Fruit fly (Drosophila melanogaster) whole organism, adult: ENCODE results near the gene plh.

ENCODE experiments used
- CG11617 ChIP-seq: fragments of 200-800 bp; sonication (Bioruptor generic); optimal IDR thresholded peaks from 2 replicates; lab custom pipeline; 2017; ENCODE audit warnings: mild to moderate bottlenecking, missing biosample characterization, missing genetic modification reagents, missing genetic modification characterization
- CG12768 ChIP-seq: fragments of 200-800 bp; sonication (Bioruptor generic); optimal IDR thresholded peaks from 2 replicates; lab custom pipeline; 2017; ENCODE audit warnings: missing biosample characterization, missing genetic modification characterization, mild to moderate bottlenecking, moderate library complexity, missing genetic modification reagents
- CG14711 ChIP-seq: fragments of 200-800 bp; sonication (Bioruptor generic); optimal IDR thresholded peaks from 2 replicates; lab custom pipeline; 2018; ENCODE audit warnings: missing biosample characterization, mild to moderate bottlenecking, missing genetic modification characterization, moderate library complexity
- CG1620 ChIP-seq: fragments of 200-800 bp; sonication (Bioruptor generic); optimal IDR thresholded peaks from 2 replicates; lab custom pipeline; 2016; ENCODE audit warnings: missing biosample characterization, missing genetic modification characterization
- CG33017 ChIP-seq: fragments of 200-800 bp; sonication (Bioruptor generic); optimal IDR thresholded peaks from 2 replicates; lab custom pipeline; 2018; ENCODE audit warnings: missing biosample characterization, mild to moderate bottlenecking, missing genetic modification characterization, moderate library complexity
- CG5204 ChIP-seq: fragments of 200-800 bp; sonication (Bioruptor generic); optimal IDR thresholded peaks from 2 replicates; lab custom pipeline; 2016; ENCODE audit warnings: missing biosample characterization, missing genetic modification characterization
- CG7045 ChIP-seq: fragments of 200-800 bp; sonication (Bioruptor generic); optimal IDR thresholded peaks from 2 replicates; lab custom pipeline; 2017; ENCODE audit warnings: missing biosample characterization, mild to moderate bottlenecking, missing genetic modification characterization
- CG7101 ChIP-seq: fragments of 200-800 bp; sonication (Bioruptor generic); optimal IDR thresholded peaks from 2 replicates; lab custom pipeline; 2018; ENCODE audit warnings: missing biosample characterization, mild to moderate bottlenecking, missing genetic modification characterization, moderate library complexity
- Clk ChIP-seq: fragments of 200-800 bp; sonication (Bioruptor generic); optimal IDR thresholded peaks from 2 replicates; lab custom pipeline; 2017; ENCODE audit warnings: missing biosample characterization, missing genetic modification characterization
- Crg-1 ChIP-seq: fragments of 200-800 bp; sonication (Bioruptor generic); optimal IDR thresholded peaks from 2 replicates; lab custom pipeline; 2016; ENCODE audit warnings: missing biosample characterization, missing genetic modification characterization
- Hr96 ChIP-seq: fragments of 200-800 bp; sonication (Bioruptor generic); optimal IDR thresholded peaks from 2 replicates; lab custom pipeline; 2016; ENCODE audit warnings: missing biosample characterization, missing genetic modification characterization
- Mnt ChIP-seq: fragments of 200-800 bp; sonication (Bioruptor generic); optimal IDR thresholded peaks from 2 replicates; lab custom pipeline; 2016; ENCODE audit warnings: missing biosample characterization, mild to moderate bottlenecking, missing genetic modification characterization
- bab1 ChIP-seq: fragments of 200-800 bp; sonication (Bioruptor generic); optimal IDR thresholded peaks from 3 replicates; lab custom pipeline; 2019; ENCODE audit warnings: missing biosample characterization, mild to moderate bottlenecking, missing genetic modification characterization, moderate library complexity
- cic ChIP-seq: fragments of 200-800 bp; sonication (Bioruptor generic); optimal IDR thresholded peaks from 2 replicates; lab custom pipeline; 2017; ENCODE audit warnings: missing biosample characterization, mild to moderate bottlenecking, missing genetic modification characterization, moderate library complexity
- cnc ChIP-seq, 2 experiments: fragments of >200 bp; optimal IDR thresholded peaks; 2 replicates each; lab custom pipeline; 2017
- kay ChIP-seq: fragments of 200-800 bp; sonication (Bioruptor generic); peaks from one replicate; lab custom pipeline; 2016; ENCODE audit warnings: missing biosample characterization, missing genetic modification characterization, borderline replicate concordance
- ovo ChIP-seq: fragments of 200-800 bp; sonication (Bioruptor generic); optimal IDR thresholded peaks from 2 replicates; lab custom pipeline; 2016; ENCODE audit warnings: missing biosample characterization, missing genetic modification characterization
- pad ChIP-seq: fragments of 200-800 bp; sonication (Bioruptor generic); optimal IDR thresholded peaks from 3 replicates; lab custom pipeline; 2017; ENCODE audit warnings: missing biosample characterization, missing genetic modification characterization, mild to moderate bottlenecking, moderate library complexity, missing genetic modification reagents
- tj ChIP-seq: fragments of 200-800 bp; sonication (Bioruptor generic); optimal IDR thresholded peaks from 3 replicates; lab custom pipeline; 2017; ENCODE audit warnings: missing biosample characterization, mild to moderate bottlenecking, missing genetic modification characterization, moderate library complexity
- toe ChIP-seq: fragments of 200-800 bp; sonication (Bioruptor generic); optimal IDR thresholded peaks from 2 replicates; lab custom pipeline; 2016; ENCODE audit warnings: missing biosample characterization, missing genetic modification characterization

plh gene

DNA sequence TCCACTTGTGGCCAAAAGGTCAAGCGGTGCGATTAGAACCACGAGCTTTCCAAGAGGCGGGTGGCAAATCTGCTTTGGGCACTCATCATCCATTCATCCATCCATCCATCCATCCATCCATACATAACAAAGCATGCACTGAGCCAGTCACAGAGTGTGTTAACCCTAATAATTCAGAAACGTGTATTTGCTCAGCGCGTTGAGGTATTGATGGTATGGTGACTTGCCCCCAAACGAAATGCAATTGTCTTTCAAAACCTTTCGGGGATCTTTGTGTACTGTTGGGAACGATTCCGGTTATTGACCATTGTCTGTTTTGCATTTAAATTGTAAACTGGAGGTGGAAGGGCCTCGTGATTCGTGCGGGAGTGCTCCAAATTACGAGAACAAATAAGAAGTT lies 48.9 kb downstream of the plh start:
- TF ChIP-seq kay (GFP tag; lab: Kevin White, UChicago) (peak; percentile 2), CG11617 (GFP tag; lab: Kevin White, UChicago) (no peak), ovo (no peak), Hr96 (GFP tag; lab: Kevin White, UChicago) (no peak), bab1 (no peak)

DNA sequence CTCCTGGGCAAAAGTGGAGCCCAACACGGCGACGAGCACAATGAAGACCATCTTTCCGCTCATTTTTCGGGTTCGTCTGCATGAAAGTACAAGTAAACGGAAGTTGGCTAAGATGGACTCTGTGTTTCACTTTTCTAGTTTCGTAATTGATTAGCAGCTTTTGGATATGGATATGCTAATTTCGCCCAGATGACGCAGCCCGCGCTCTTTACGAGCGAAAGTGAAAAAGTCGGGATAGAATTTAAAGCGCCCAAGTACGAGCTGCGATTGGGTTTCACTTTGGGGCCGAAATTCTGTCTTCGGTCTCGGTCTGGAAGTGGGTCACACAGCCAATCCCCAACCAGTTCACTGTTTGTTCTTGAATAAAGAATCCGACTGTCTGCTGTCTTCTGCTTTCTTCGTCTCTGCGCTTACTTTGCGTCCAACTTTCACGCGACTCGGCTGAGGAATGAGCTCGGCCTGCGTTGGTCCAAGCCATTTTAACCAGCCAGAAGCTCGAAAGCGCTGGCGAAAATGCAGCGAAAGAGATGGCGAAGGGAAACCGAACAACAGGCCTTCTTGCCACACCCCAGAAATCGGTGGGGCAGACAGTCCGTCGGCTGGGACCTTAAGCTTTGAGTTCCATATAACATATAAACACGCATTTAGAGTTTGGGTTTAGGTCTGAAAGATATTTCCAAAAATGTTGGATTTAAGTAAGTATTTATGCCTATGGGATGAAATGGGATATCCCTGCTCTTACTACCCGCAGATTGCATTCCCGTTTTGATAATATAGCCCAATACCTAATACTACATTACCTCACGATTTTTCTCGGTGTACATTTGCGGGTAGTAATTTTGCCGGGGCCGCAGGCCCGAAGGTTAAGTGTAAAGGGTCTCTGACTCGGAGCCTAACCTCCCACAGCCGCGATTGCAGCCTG lies 49.7 kb downstream of the plh start, which contains the start of gene Jhbp2:
Jhbp2 (minus strand) TSS at position 454 of the 922 bp plus-strand sequence.
- TF ChIP-seq CG5204 (GFP tag; lab: Kevin White, UChicago) (no peak), CG33017 (tag; lab: Kevin White, UChicago) (no peak), CG11617 (GFP tag; lab: Kevin White, UChicago) (no peak), tj (GFP tag; lab: Kevin White, UChicago) (no peak), Hr96 (GFP tag; lab: Kevin White, UChicago) (no peak), CG14711 (no peak), Clk (GFP tag; lab: Kevin White, UChicago) (no peak), CG12768 (no peak), cic (GFP tag; lab: Kevin White, UChicago) (no peak), cnc (optimal IDR thresholded peaks at IDR 0.05; lab: Kevin White, UChicago) (no peak), Crg-1 (no peak), kay (GFP tag; lab: Kevin White, UChicago) (no peak), CG7101 (no peak), CG7045 (GFP tag; lab: Kevin White, UChicago) (no peak), toe (GFP tag; lab: Kevin White, UChicago) (no peak), Mnt (GFP tag; lab: Kevin White, UChicago) (no peak), pad (GFP tag; lab: Kevin White, UChicago) (no peak)

DNA sequence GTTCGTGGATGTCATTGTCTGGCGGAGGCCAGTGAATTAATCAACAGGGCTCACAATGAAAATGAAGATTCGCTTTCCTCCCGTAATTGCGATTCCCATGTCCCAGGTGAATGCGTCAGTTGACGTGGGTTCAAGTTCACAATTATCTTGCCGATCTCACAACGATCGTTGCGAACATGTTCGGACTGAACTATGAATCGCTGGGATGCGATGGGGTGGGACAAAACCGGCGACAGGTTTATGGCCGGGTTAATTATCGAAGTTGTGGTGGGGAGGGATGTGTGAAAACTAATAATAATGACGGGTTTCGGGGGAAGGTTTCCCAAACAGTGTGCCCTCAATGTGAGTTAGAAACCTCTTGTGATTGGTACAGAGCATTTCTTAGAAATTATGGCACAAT lies 50.7 kb downstream of the plh start:
- TF ChIP-seq ovo (no peak), kay (GFP tag; lab: Kevin White, UChicago) (peak; percentile 5), cic (GFP tag; lab: Kevin White, UChicago) (no peak), tj (GFP tag; lab: Kevin White, UChicago) (no peak), CG1620 (GFP tag; lab: Kevin White, UChicago) (no peak), pad (GFP tag; lab: Kevin White, UChicago) (no peak), CG11617 (GFP tag; lab: Kevin White, UChicago) (no peak)

DNA sequence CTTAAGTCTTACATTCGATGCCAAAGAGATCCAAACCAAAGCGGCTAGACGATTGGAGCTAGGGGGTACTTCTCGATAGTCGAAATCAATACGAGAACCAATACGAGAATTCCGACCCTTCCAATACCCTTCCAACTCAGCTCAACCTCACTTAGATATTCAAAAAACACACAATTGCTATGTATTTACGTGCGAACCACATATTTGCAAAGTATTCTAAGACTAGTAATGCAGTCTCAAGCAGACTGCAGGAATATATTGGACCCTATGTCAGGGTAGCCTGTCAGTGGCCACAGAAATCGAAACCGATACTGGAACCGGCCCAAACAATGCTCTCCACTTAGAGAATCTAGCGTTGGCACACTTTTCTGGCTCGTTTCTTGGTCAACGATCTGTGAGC lies 53.0 kb downstream of the plh start:
- TF ChIP-seq ovo: no peak

DNA sequence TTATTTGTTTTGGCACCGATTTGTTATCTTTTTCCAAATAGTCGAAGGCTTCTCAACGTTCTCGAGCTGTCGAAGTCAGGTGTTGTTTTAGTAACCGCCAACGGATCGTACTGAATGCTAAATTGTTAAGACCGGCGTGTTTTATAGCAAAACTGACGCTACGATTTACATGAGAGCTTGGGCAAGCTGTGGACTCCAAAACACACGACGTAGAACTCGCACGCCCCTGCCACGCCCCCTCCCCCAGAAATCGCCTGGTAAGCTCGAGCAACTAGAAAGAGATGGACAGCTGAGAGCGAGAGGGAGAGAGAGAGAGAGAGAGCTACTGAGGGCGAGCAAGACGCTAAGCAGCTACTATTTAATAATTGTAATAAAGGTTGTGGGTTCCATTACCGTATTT lies 55.7 kb downstream of the plh start, which contains the start of gene Jhbp3:
Jhbp3 (minus strand) TSS at position 101 of the 400 bp plus-strand sequence.
- TF ChIP-seq tj (GFP tag; lab: Kevin White, UChicago) (no peak), Mnt (GFP tag; lab: Kevin White, UChicago) (no peak), Clk (GFP tag; lab: Kevin White, UChicago) (no peak), cnc (optimal IDR thresholded peaks at IDR 0.05; lab: Kevin White, UChicago) (no peak), CG7101 (no peak), Crg-1 (no peak), bab1 (no peak), CG7045 (GFP tag; lab: Kevin White, UChicago) (no peak), CG5204 (GFP tag; lab: Kevin White, UChicago) (no peak), toe (GFP tag; lab: Kevin White, UChicago) (no peak), cic (GFP tag; lab: Kevin White, UChicago) (no peak), CG12768 (no peak), CG11617 (GFP tag; lab: Kevin White, UChicago) (no peak), CG14711 (no peak), kay (GFP tag; lab: Kevin White, UChicago) (no peak), CG1620 (GFP tag; lab: Kevin White, UChicago) (no peak), pad (GFP tag; lab: Kevin White, UChicago) (no peak), Hr96 (GFP tag; lab: Kevin White, UChicago) (no peak), ovo (no peak)

DNA sequence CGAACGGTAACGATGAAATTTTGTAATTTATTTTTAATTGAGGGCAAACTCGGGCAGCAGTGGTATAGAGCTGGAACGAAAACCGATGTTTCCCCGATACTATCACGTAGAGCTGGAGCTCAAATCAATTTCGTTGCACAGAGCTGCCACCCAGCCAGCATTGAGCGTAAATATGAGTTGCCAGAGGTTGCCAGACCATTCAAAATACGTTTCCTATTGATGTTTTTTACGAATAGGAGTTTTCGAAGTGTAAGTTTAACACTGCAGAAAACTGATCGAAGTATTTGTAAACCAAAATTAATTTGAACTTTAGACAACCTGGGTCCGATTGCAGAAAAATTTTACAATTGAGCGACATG lies 58.3 kb downstream of the plh start, which contains the start of gene Ubc6:
Ubc6 (minus strand) TSS at position 112 of the 359 bp plus-strand sequence.
- no peak for TF ChIP-seq cnc (optimal IDR thresholded peaks at IDR 0.05; lab: Kevin White, UChicago)
- TF ChIP-seq CG7045 (GFP tag; lab: Kevin White, UChicago): peak; percentile 2
- TF ChIP-seq CG1620 (GFP tag; lab: Kevin White, UChicago): peak; percentile 68
- TF ChIP-seq bab1: peak; percentile 65
- peak; percentile 59 for TF ChIP-seq Hr96 (GFP tag; lab: Kevin White, UChicago)
- TF ChIP-seq cic (GFP tag; lab: Kevin White, UChicago): peak; percentile 39
- peak; percentile 41 for TF ChIP-seq CG5204 (GFP tag; lab: Kevin White, UChicago)
- TF ChIP-seq CG7101: peak; percentile 56
- peak; percentile 27 for TF ChIP-seq Clk (GFP tag; lab: Kevin White, UChicago)
- TF ChIP-seq CG12768: no peak
- no peak for TF ChIP-seq tj (GFP tag; lab: Kevin White, UChicago)
- peak; percentile 0 for TF ChIP-seq kay (GFP tag; lab: Kevin White, UChicago)
- TF ChIP-seq CG11617 (GFP tag; lab: Kevin White, UChicago): peak; percentile 40
- TF ChIP-seq CG33017 (tag; lab: Kevin White, UChicago): no peak
- TF ChIP-seq Mnt (GFP tag; lab: Kevin White, UChicago): peak; percentile 20
- peak; percentile 67 for TF ChIP-seq toe (GFP tag; lab: Kevin White, UChicago)
- peak; percentile 9 for TF ChIP-seq ovo
- no peak for TF ChIP-seq pad (GFP tag; lab: Kevin White, UChicago)
- TF ChIP-seq CG14711: peak; percentile 29
- TF ChIP-seq Crg-1: peak; percentile 66
